Fruit fly (Drosophila melanogaster) whole organism, prepupa: Measurements from ENCODE around the gene CG43658.

ENCODE experiments used
- CG11902 ChIP-seq: fragments of 200-800 bp; sonication (Bioruptor generic); optimal IDR thresholded peaks from 3 replicates; lab custom pipeline; 2016; ENCODE audit warnings: missing biosample characterization, missing genetic modification characterization
- CG6276 ChIP-seq: fragments of 200-800 bp; sonication (Bioruptor generic); optimal IDR thresholded peaks from 2 replicates; lab custom pipeline; 2017; ENCODE audit warnings: missing biosample characterization, mild to moderate bottlenecking, missing genetic modification characterization
- CG7368 ChIP-seq: fragments of 200-800 bp; sonication (Bioruptor generic); optimal IDR thresholded peaks from 3 replicates; lab custom pipeline; 2016; ENCODE audit warnings: missing biosample characterization, missing genetic modification characterization
- CG8632 ChIP-seq: fragments of 200-800 bp; sonication (Bioruptor generic); optimal IDR thresholded peaks from 3 replicates; lab custom pipeline; 2016; ENCODE audit warnings: missing biosample characterization, missing genetic modification characterization
- achi ChIP-seq: fragments of 200-800 bp; sonication (Bioruptor generic); optimal IDR thresholded peaks from 3 replicates; lab custom pipeline; 2016; ENCODE audit warnings: missing biosample characterization, missing genetic modification characterization
- dac ChIP-seq: fragments of 200-800 bp; sonication (Bioruptor generic); optimal IDR thresholded peaks from 2 replicates; lab custom pipeline; 2017; ENCODE audit warnings: missing biosample characterization, mild to moderate bottlenecking, missing genetic modification characterization
- spab ChIP-seq: fragments of 200-800 bp; sonication (Bioruptor generic); optimal IDR thresholded peaks from 2 replicates; lab custom pipeline; 2017; ENCODE audit warnings: missing biosample characterization, mild to moderate bottlenecking, missing genetic modification characterization, missing genetic modification reagents

- TF ChIP-seq achi (GFP tag; lab: Kevin White, UChicago), result no peak
- TF ChIP-seq CG11902 (GFP tag; lab: Kevin White, UChicago), result no peak
- TF ChIP-seq CG6276 (GFP tag; lab: Kevin White, UChicago), result no peak
- no peak for TF ChIP-seq dac (GFP tag; lab: Kevin White, UChicago)
- no peak for TF ChIP-seq CG7368
- no peak for TF ChIP-seq spab
- no peak for TF ChIP-seq CG8632 (GFP tag; lab: Kevin White, UChicago)
Measured at dm6 chrX:17534321-17534720, 26.7 kb downstream of the CG43658 start.
